Worm (Caenorhabditis elegans) whole organism, young adult: ENCODE data around the gene R04D3.3.
A peak's percentile ranks its signal among the peaks of the same experiment; 100 is the strongest.

Experiments
- B0261.1 ChIP-seq: sonication (generic microtip); optimal IDR thresholded peaks from 2 replicates; lab custom pipeline; 2016; ENCODE audit warnings: mild to moderate bottlenecking, missing genetic modification characterization, moderate library complexity, missing compliant biosample characterization
- C06A6.2 ChIP-seq: fragments of 200-800 bp; sonication (Bioruptor generic); conservative IDR thresholded peaks from 2 replicates; pipeline ENCODE4 v1.3.6; 2022; ENCODE audit warnings: missing genetic modification characterization, missing compliant biosample characterization
- F39B2.1 ChIP-seq: fragments of 200-800 bp; sonication (Bioruptor generic); IDR thresholded peaks from 2 replicates; pipeline ENCODE4 v1.3.6; 2022; ENCODE audit warnings: missing genetic modification reagents, missing genetic modification characterization, missing compliant biosample characterization
- F49E8.2 ChIP-seq: sonication (generic microtip); optimal IDR thresholded peaks from 3 replicates; lab custom pipeline; 2017; ENCODE audit warnings: missing genetic modification characterization, mild to moderate bottlenecking, missing compliant biosample characterization, antibody characterized with exemption, moderate library complexity; ENCODE audit not compliant: insufficient read depth
- K11D2.4 ChIP-seq: fragments of 200-800 bp; sonication (Bioruptor generic); IDR thresholded peaks from 2 replicates; pipeline ENCODE4 v1.3.6; 2022; ENCODE audit warnings: missing genetic modification reagents, missing genetic modification characterization, missing compliant biosample characterization
- K12H6.12 ChIP-seq: fragments of 200-800 bp; sonication (Bioruptor generic); optimal IDR thresholded peaks from 2 replicates; lab custom pipeline; 2018; ENCODE audit warnings: mild to moderate bottlenecking, missing genetic modification characterization, missing compliant biosample characterization
- T07F8.4 ChIP-seq: sonication (generic microtip); optimal IDR thresholded peaks from 2 replicates; lab custom pipeline; 2016; ENCODE audit warnings: mild to moderate bottlenecking, missing genetic modification characterization, moderate library complexity, missing compliant biosample characterization
- T26A5.8 ChIP-seq: sonication (generic microtip); optimal IDR thresholded peaks from 2 replicates; lab custom pipeline; 2016; ENCODE audit warnings: missing genetic modification characterization, missing compliant biosample characterization
- Y79H2A.3 ChIP-seq: fragments of 200-800 bp; sonication (Bioruptor generic); conservative IDR thresholded peaks from 2 replicates; pipeline ENCODE4 v1.3.6; 2022; ENCODE audit warnings: missing genetic modification reagents, missing genetic modification characterization, missing compliant biosample characterization
- ama-1 ChIP-seq, 3 experiments: fragments of 150-350 bp in 1 of 3; sonication (generic microtip) in 2 of 3; optimal IDR thresholded peaks; 2 replicates each; lab custom pipeline; 2014 to 2018; ENCODE audit warnings: missing biosample characterization in 2 of 3, missing genetic modification characterization in 2 of 3, missing genetic modification reagents in 2 of 3
- athp-1 ChIP-seq: sonication (generic microtip); optimal IDR thresholded peaks from 2 replicates; lab custom pipeline; 2017; ENCODE audit warnings: mild to moderate bottlenecking, missing genetic modification characterization, missing compliant biosample characterization
- attf-6 ChIP-seq: fragments of 200-800 bp; sonication (Bioruptor generic); IDR thresholded peaks from 2 replicates; pipeline ENCODE4 v1.3.6; 2022; ENCODE audit warnings: missing genetic modification reagents, missing genetic modification characterization, missing compliant biosample characterization
- cebp-1 ChIP-seq, 2 experiments: fragments of 200-800 bp in 1 of 2; sonication (Bioruptor generic) in 1 of 2; sonication (generic microtip) in 1 of 2; IDR thresholded peaks in 1 of 2; optimal IDR thresholded peaks in 1 of 2; 2 replicates each; pipeline versions ENCODE4 v1.3.6 to Lab custom; 2017 to 2022; ENCODE audit warnings: missing compliant biosample characterization in 2 of 2, missing genetic modification characterization in 2 of 2, mild to moderate bottlenecking in 1 of 2, missing genetic modification reagents in 1 of 2, moderate library complexity in 1 of 2
- ceh-100 ChIP-seq: fragments of 200-800 bp; sonication (Bioruptor generic); IDR thresholded peaks from 2 replicates; pipeline ENCODE4 v1.3.6; 2022; ENCODE audit warnings: missing genetic modification reagents, missing genetic modification characterization, missing compliant biosample characterization
- ceh-27 ChIP-seq: fragments of 200-800 bp; sonication (Bioruptor generic); optimal IDR thresholded peaks from 2 replicates; lab custom pipeline; 2018; ENCODE audit warnings: mild to moderate bottlenecking, missing genetic modification characterization, moderate library complexity, missing compliant biosample characterization
- ceh-58 ChIP-seq: fragments of 200-800 bp; sonication (Bioruptor generic); IDR thresholded peaks from 2 replicates; pipeline ENCODE4 v1.3.6; 2022; ENCODE audit warnings: missing genetic modification characterization, missing compliant biosample characterization
- ceh-91 ChIP-seq: fragments of 200-800 bp; sonication (Bioruptor generic); IDR thresholded peaks from 2 replicates; pipeline ENCODE4 v1.3.6; 2022; ENCODE audit warnings: missing genetic modification reagents, missing genetic modification characterization, missing compliant biosample characterization
- egl-18 ChIP-seq: fragments of 200-800 bp; sonication (Bioruptor generic); IDR thresholded peaks from 2 replicates; pipeline ENCODE4 v1.3.6; 2022; ENCODE audit warnings: missing genetic modification reagents, missing genetic modification characterization, missing compliant biosample characterization
- ekl-4 ChIP-seq: fragments of 200-800 bp; sonication (Bioruptor generic); IDR thresholded peaks from 2 replicates; pipeline ENCODE4 v1.3.6; 2022; ENCODE audit warnings: missing genetic modification reagents, missing genetic modification characterization, missing compliant biosample characterization
- fkh-3 ChIP-seq: sonication (generic microtip); optimal IDR thresholded peaks from 2 replicates; lab custom pipeline; 2016; ENCODE audit warnings: mild to moderate bottlenecking, missing genetic modification characterization, missing compliant biosample characterization
- gei-17 ChIP-seq: fragments of 200-800 bp; sonication (Bioruptor generic); optimal IDR thresholded peaks from 2 replicates; lab custom pipeline; 2018; ENCODE audit warnings: mild to moderate bottlenecking, missing genetic modification characterization, missing compliant biosample characterization
- hmg-20 ChIP-seq: fragments of 200-800 bp; sonication (Bioruptor generic); IDR thresholded peaks from 2 replicates; pipeline ENCODE4 v1.3.6; 2022; ENCODE audit warnings: missing genetic modification reagents, missing genetic modification characterization, missing compliant biosample characterization
- lag-1 ChIP-seq: fragments of 200-800 bp; sonication (Bioruptor generic); IDR thresholded peaks from 2 replicates; pipeline ENCODE4 v1.3.6; 2022; ENCODE audit warnings: missing genetic modification reagents, missing genetic modification characterization, missing compliant biosample characterization
- let-526 ChIP-seq: fragments of 200-800 bp; sonication (Bioruptor generic); IDR thresholded peaks from 2 replicates; pipeline ENCODE4 v1.3.6; 2022; ENCODE audit warnings: missing genetic modification reagents, missing genetic modification characterization, missing compliant biosample characterization
- lin-26 ChIP-seq: fragments of 200-800 bp; sonication (Bioruptor generic); IDR thresholded peaks from 2 replicates; pipeline ENCODE4 v1.3.6; 2022; ENCODE audit warnings: missing genetic modification reagents, missing genetic modification characterization, missing compliant biosample characterization
- lin-35 ChIP-seq, 3 experiments: fragments of 150-350 bp in 2 of 3; sonication (generic microtip) in 1 of 3; optimal IDR thresholded peaks; 2 replicates each; lab custom pipeline; 2014 to 2018; ENCODE audit warnings: missing biosample characterization in 3 of 3, missing genetic modification characterization in 3 of 3, missing genetic modification reagents in 3 of 3
- lin-40 ChIP-seq: sonication (generic microtip); optimal IDR thresholded peaks from 2 replicates; lab custom pipeline; 2016; ENCODE audit warnings: missing genetic modification characterization, mild to moderate bottlenecking, missing compliant biosample characterization, missing genotype, missing genetic modification reagents
- lin-54 ChIP-seq: fragments of 200-800 bp; sonication (Bioruptor generic); optimal IDR thresholded peaks from 2 replicates; lab custom pipeline; 2018; ENCODE audit warnings: mild to moderate bottlenecking, missing genetic modification characterization, missing compliant biosample characterization
- lsy-27 ChIP-seq: sonication (generic microtip); optimal IDR thresholded peaks from 2 replicates; lab custom pipeline; 2017; ENCODE audit warnings: missing genetic modification characterization, mild to moderate bottlenecking, missing compliant biosample characterization, antibody characterized with exemption, missing genotype, borderline replicate concordance; ENCODE audit not compliant: insufficient read depth
- mcd-1 ChIP-seq: fragments of 200-800 bp; sonication (Bioruptor generic); IDR thresholded peaks from 2 replicates; pipeline ENCODE4 v1.3.6; 2022; ENCODE audit warnings: missing genetic modification reagents, missing genetic modification characterization, missing compliant biosample characterization
- mel-28 ChIP-seq: sonication (generic microtip); optimal IDR thresholded peaks from 2 replicates; lab custom pipeline; 2016; ENCODE audit warnings: borderline replicate concordance, mild to moderate bottlenecking, missing genetic modification characterization, missing compliant biosample characterization
- mxl-1 ChIP-seq: sonication (generic microtip); optimal IDR thresholded peaks from 2 replicates; lab custom pipeline; 2016; ENCODE audit warnings: missing genetic modification characterization, missing compliant biosample characterization
- nhr-27 ChIP-seq: fragments of 200-800 bp; sonication (Bioruptor generic); optimal IDR thresholded peaks from 2 replicates; lab custom pipeline; 2018; ENCODE audit warnings: mild to moderate bottlenecking, missing genetic modification characterization, moderate library complexity, missing compliant biosample characterization
- nhr-90 ChIP-seq: sonication (generic microtip); optimal IDR thresholded peaks from 2 replicates; lab custom pipeline; 2016; ENCODE audit warnings: missing genotype, mild to moderate bottlenecking, missing genetic modification characterization, missing compliant biosample characterization
- pbrm-1 ChIP-seq: fragments of 200-800 bp; sonication (Bioruptor generic); IDR thresholded peaks from 2 replicates; pipeline ENCODE4 v1.3.6; 2022; ENCODE audit warnings: missing genetic modification reagents, missing genetic modification characterization, missing compliant biosample characterization
- pha-4 ChIP-seq: fragments of 150-350 bp; sonication (generic microtip); optimal IDR thresholded peaks from 2 replicates; lab custom pipeline; 2014; ENCODE audit warnings: missing biosample characterization, missing genetic modification reagents, missing genetic modification characterization
- rec-8 ChIP-seq, 2 experiments: sonication (generic microtip); optimal IDR thresholded peaks; 2 replicates each; lab custom pipeline; 2016; ENCODE audit warnings: mild to moderate bottlenecking in 2 of 2, missing genetic modification characterization in 2 of 2, missing genetic modification reagents in 2 of 2, missing genotype in 2 of 2, missing biosample characterization in 1 of 2, missing compliant biosample characterization in 1 of 2, moderate library complexity in 1 of 2
- repo-1 ChIP-seq: sonication (generic microtip); optimal IDR thresholded peaks from 2 replicates; lab custom pipeline; 2017; ENCODE audit warnings: mild to moderate bottlenecking, missing genetic modification characterization, missing compliant biosample characterization
- rpc-1 ChIP-seq, 2 experiments: fragments of 150-350 bp in 1 of 2; sonication (generic microtip) in 1 of 2; optimal IDR thresholded peaks; 2 replicates each; lab custom pipeline; 2014 to 2018; ENCODE audit warnings: missing biosample characterization in 1 of 2, missing genetic modification characterization in 1 of 2, missing genetic modification reagents in 1 of 2, missing genotype in 1 of 2
- sdz-38 ChIP-seq: sonication (generic microtip); optimal IDR thresholded peaks from 2 replicates; lab custom pipeline; 2016; ENCODE audit warnings: missing genotype, missing genetic modification characterization, missing compliant biosample characterization
- sea-2 ChIP-seq: fragments of 200-800 bp; sonication (Bioruptor generic); IDR thresholded peaks from 2 replicates; pipeline ENCODE4 v1.3.6; 2022; ENCODE audit warnings: missing genetic modification characterization, missing compliant biosample characterization
- snpc-1.1 ChIP-seq: sonication (generic microtip); optimal IDR thresholded peaks from 2 replicates; lab custom pipeline; 2017; ENCODE audit warnings: missing genetic modification characterization, mild to moderate bottlenecking, missing compliant biosample characterization, antibody characterized with exemption, moderate library complexity, missing genotype, missing genetic modification reagents; ENCODE audit not compliant: insufficient read depth
- snpc-1.3 ChIP-seq: sonication (generic microtip); optimal IDR thresholded peaks from 2 replicates; lab custom pipeline; 2017; ENCODE audit warnings: missing genetic modification characterization, mild to moderate bottlenecking, missing compliant biosample characterization, antibody characterized with exemption, moderate library complexity, missing genotype, missing genetic modification reagents; ENCODE audit not compliant: insufficient read depth
- sptf-2 ChIP-seq: fragments of 200-800 bp; sonication (Bioruptor generic); optimal IDR thresholded peaks from 2 replicates; lab custom pipeline; 2018; ENCODE audit warnings: mild to moderate bottlenecking, missing genetic modification characterization, missing compliant biosample characterization
- zim-3 ChIP-seq: sonication (generic microtip); optimal IDR thresholded peaks from 2 replicates; lab custom pipeline; 2017; ENCODE audit warnings: mild to moderate bottlenecking, missing genetic modification characterization, moderate library complexity, missing compliant biosample characterization
- ztf-28 ChIP-seq: fragments of 200-800 bp; sonication (Bioruptor generic); IDR thresholded peaks from 2 replicates; pipeline ENCODE4 v1.3.6; 2022; ENCODE audit warnings: missing genetic modification reagents, missing genetic modification characterization, missing compliant biosample characterization
- ztf-6 ChIP-seq: fragments of 200-800 bp; sonication (Bioruptor generic); IDR thresholded peaks from 2 replicates; pipeline ENCODE4 v1.3.6; 2022; ENCODE audit warnings: missing genetic modification reagents, missing genetic modification characterization, missing compliant biosample characterization

The R04D3.3 gene

DNA sequence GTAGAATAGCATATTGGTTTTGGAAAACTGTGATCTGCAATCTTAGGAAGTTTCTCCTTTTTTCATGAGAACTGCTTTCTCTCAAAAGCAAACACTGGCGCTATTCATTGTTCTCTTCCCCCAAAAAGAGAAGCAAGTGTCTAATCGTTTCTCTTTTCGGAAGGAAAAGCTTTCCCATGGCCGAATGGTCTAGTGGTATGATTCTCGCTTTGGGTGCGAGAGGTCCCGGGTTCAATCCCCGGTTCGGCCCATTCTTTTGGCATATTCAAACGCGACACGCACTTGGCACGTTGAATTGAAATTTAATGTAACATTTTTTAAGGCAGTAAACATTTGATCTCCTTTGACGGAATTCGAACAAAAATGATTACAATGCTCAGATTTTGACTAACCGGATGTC lies 17.4 kb upstream of the R04D3.3 start (continued):
- TF ChIP-seq pha-4: no peak
- TF ChIP-seq K12H6.12: no peak
- TF ChIP-seq lin-40 (tag; lab: Kevin White, UChicago): peak; percentile 15
- peak; percentile 30 for TF ChIP-seq nhr-90 (tag; lab: Kevin White, UChicago)
- TF ChIP-seq mxl-1: peak; percentile 15
- no peak for TF ChIP-seq hmg-20 (GFP tag; lab: Robert Waterston, UW)
- no peak for TF ChIP-seq lag-1 (GFP tag; lab: Robert Waterston, UW)
- TF ChIP-seq egl-18 (GFP tag; lab: Robert Waterston, UW): no peak
- no peak for TF ChIP-seq zim-3 (tag; lab: Kevin White, UChicago)
- no peak for TF ChIP-seq ceh-27 (GFP tag; lab: Kevin White, UChicago)
- TF ChIP-seq sptf-2 (GFP tag; lab: Kevin White, UChicago): no peak
- peak in 1 of 2 experiments; percentile 9 for TF ChIP-seq rec-8 (tag; optimal IDR thresholded peaks at IDR 0.05; lab: Kevin White, UChicago)
- no peak for TF ChIP-seq ztf-28 (GFP tag; lab: Robert Waterston, UW)
- TF ChIP-seq C06A6.2: no peak
- TF ChIP-seq lin-26 (GFP tag; lab: Robert Waterston, UW): peak; percentile 59
- peak; percentile 67 for TF ChIP-seq B0261.1 (tag; lab: Kevin White, UChicago)
- TF ChIP-seq lin-54: no peak
- no peak for TF ChIP-seq lsy-27 (tag; lab: Kevin White, UChicago)
- no peak for TF ChIP-seq fkh-3 (tag; lab: Kevin White, UChicago)
- TF ChIP-seq nhr-27: no peak
- peak; percentile 68 for TF ChIP-seq rpc-1 (optimal IDR thresholded peaks at IDR 0.05; lab: Kevin White, UChicago)
- TF ChIP-seq rpc-1 (tag; optimal IDR thresholded peaks at IDR 0.05; lab: Kevin White, UChicago): peak; percentile 79
- no peak for TF ChIP-seq ceh-100 (GFP tag; lab: Robert Waterston, UW)
- no peak for TF ChIP-seq T07F8.4 (tag; lab: Kevin White, UChicago)
- TF ChIP-seq mcd-1 (GFP tag; lab: Robert Waterston, UW): 0 out of 2 replicates have a peak, but pooled peaks have one; percentile 6
- TF ChIP-seq attf-6: no peak
- TF ChIP-seq ama-1 (optimal IDR thresholded peaks at IDR 0.05; lab: Kevin White, UChicago): no peak
- peak in 1 of 2 experiments; percentile 71 for TF ChIP-seq ama-1 (GFP tag; optimal IDR thresholded peaks at IDR 0.05; lab: Kevin White, UChicago)
- no peak for TF ChIP-seq cebp-1 (GFP tag; IDR thresholded peaks at IDR 0.05; lab: Robert Waterston, UW)
- peak; percentile 40 for TF ChIP-seq cebp-1 (tag; optimal IDR thresholded peaks at IDR 0.05; lab: Kevin White, UChicago)
- no peak for TF ChIP-seq ekl-4 (GFP tag; lab: Robert Waterston, UW)
- no peak for TF ChIP-seq K11D2.4 (GFP tag; lab: Robert Waterston, UW)
- no peak for TF ChIP-seq sea-2 (GFP tag; lab: Robert Waterston, UW)
- TF ChIP-seq lin-35 (GFP tag; optimal IDR thresholded peaks at IDR 0.05; lab: Kevin White, UChicago): no peak
- no peak for TF ChIP-seq ceh-91 (GFP tag; lab: Robert Waterston, UW)
- TF ChIP-seq athp-1 (tag; lab: Kevin White, UChicago): no peak
- TF ChIP-seq F49E8.2 (tag; lab: Kevin White, UChicago): no peak
- no peak for TF ChIP-seq repo-1 (tag; lab: Kevin White, UChicago)
- no peak for TF ChIP-seq mel-28 (tag; lab: Kevin White, UChicago)
- TF ChIP-seq Y79H2A.3 (GFP tag; lab: Robert Waterston, UW): no peak
- TF ChIP-seq F39B2.1 (GFP tag; lab: Robert Waterston, UW): no peak
- no peak for TF ChIP-seq T26A5.8 (tag; lab: Kevin White, UChicago)
- no peak for TF ChIP-seq ceh-58 (GFP tag; lab: Robert Waterston, UW)
- no peak for TF ChIP-seq ztf-6 (GFP tag; lab: Robert Waterston, UW)
- no peak for TF ChIP-seq sdz-38 (tag; lab: Kevin White, UChicago)
- TF ChIP-seq let-526: no peak
- 0 out of 2 replicates have a peak, but pooled peaks have one; percentile 21 for TF ChIP-seq pbrm-1 (GFP tag; lab: Robert Waterston, UW)
- TF ChIP-seq gei-17 (GFP tag; lab: Kevin White, UChicago): no peak
- TF ChIP-seq snpc-1.3: peak; percentile 49
- no peak for TF ChIP-seq snpc-1.1
